Worm (Caenorhabditis elegans): ENCODE data around the gene gcc-1.

gcc-1 gene

DNA sequence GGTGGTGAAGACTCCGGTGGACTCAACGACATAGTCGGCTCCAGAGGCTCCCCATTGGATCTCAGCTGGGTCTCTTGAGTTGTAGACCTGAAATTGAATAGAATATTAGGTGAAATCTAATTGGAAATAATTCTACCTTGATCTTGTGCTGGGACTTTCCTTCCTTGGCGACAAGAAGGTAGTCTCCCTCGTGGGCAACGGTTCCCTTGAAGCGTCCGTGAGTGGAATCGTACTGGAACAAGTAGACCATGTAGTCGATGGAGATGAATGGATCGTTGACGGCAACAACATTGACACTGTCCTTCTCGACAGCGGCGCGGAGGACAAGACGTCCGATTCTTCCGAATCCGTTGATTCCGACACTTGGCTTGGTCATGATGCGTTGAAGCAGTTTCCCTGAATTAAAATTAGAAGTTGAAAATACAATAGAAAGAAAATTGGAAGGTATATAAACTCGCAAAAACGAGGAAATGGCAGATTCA is 46.8 kb upstream of the gcc-1 start, which contains the start of gene gpd-3:
gpd-3 (minus strand) TSS at position 396 of the 482 bp plus-strand sequence.
- no peak for TF ChIP-seq nhr-12 (tag; optimal IDR thresholded peaks at IDR 0.05)
- peak; percentile 71 for TF ChIP-seq nhr-43 (tag; optimal IDR thresholded peaks at IDR 0.05; ENCODE audit: poor library complexity, severe bottlenecking)
- TF ChIP-seq ztf-11 (tag; optimal IDR thresholded peaks at IDR 0.05): no peak
- TF ChIP-seq ama-1 (optimal IDR thresholded peaks at IDR 0.05): peak; percentile 97

- peak; percentile 9 for TF ChIP-seq ama-1 (optimal IDR thresholded peaks at IDR 0.05)
Measured at ce11 chrX:3113693-3114092, 46.0 kb upstream of the gcc-1 start.

DNA sequence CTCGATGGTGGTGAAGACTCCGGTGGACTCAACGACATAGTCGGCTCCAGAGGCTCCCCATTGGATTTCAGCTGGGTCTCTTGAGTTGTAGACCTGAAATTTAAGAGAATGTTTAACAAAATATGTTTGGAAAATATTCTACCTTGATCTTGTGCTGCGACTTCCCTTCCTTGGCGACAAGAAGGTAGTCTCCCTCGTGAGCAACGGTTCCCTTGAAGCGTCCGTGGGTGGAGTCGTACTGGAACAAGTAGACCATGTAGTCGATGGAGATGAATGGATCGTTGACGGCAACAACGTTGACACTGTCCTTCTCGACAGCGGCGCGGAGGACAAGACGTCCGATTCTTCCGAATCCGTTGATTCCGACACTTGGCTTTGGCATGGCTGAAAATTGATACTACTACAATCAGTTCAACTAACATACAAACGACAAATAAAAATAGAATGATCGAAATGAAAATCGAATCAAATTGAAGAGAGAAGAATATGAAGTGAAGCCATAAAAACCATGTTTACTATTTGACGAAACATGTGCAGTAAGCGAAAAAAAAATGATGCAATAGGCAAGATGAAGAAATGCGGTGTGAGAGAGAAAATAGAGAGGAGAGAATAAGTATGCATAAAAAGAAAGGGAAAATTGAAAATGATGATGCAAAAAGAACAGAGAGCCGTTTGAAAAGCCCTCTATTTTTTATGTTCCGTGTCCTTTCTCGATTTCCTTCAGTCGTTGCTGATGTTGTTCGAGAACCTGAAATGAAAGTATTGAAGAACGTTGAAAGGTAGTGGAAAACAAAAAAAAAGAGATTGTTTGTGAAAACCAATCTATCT is 45.2 kb upstream of the gcc-1 start, which contains the start of gene gpd-2:
gpd-2 (minus strand) TSS at position 384 of the 828 bp plus-strand sequence.
- TF ChIP-seq skn-1 (tag; optimal IDR thresholded peaks at IDR 0.05) (peak; percentile 26), zag-1 (tag; optimal IDR thresholded peaks at IDR 0.05) (peak; percentile 22), aly-2 (tag; optimal IDR thresholded peaks at IDR 0.05) (no peak), pqm-1 (tag; optimal IDR thresholded peaks at IDR 0.05) (peak; percentile 9), pha-4 (tag; optimal IDR thresholded peaks at IDR 0.05) (peak; percentile 44), ceh-28 (tag; optimal IDR thresholded peaks at IDR 0.05) (no peak), ama-1 (optimal IDR thresholded peaks at IDR 0.05) (peak; percentile 84)

ce11 chrX:3115134-3116032 is 44.4 kb upstream of the gcc-1 start:
- TF ChIP-seq nhr-77 (tag; optimal IDR thresholded peaks at IDR 0.05): no peak
- peak; percentile 56 for TF ChIP-seq unc-62 (GFP tag; optimal IDR thresholded peaks at IDR 0.05)
- TF ChIP-seq skn-1 (tag; optimal IDR thresholded peaks at IDR 0.05): no peak
- TF ChIP-seq sea-2 (GFP tag; optimal IDR thresholded peaks at IDR 0.05): no peak
- no peak for TF ChIP-seq lsy-12 (tag; optimal IDR thresholded peaks at IDR 0.05)
- TF ChIP-seq unc-39 (tag; optimal IDR thresholded peaks at IDR 0.05): no peak
- TF ChIP-seq eor-1 (tag; optimal IDR thresholded peaks at IDR 0.05): no peak
- TF ChIP-seq R02D3.7 (tag; optimal IDR thresholded peaks at IDR 0.05): no peak
- no peak for TF ChIP-seq hmg-11 (tag; optimal IDR thresholded peaks at IDR 0.05)
- no peak for TF ChIP-seq aly-2 (tag; optimal IDR thresholded peaks at IDR 0.05)
- no peak for TF ChIP-seq nhr-28 (tag; optimal IDR thresholded peaks at IDR 0.05)
- peak; percentile 91 for TF ChIP-seq ama-1 (optimal IDR thresholded peaks at IDR 0.05)
- no peak for TF ChIP-seq fos-1 (tag; optimal IDR thresholded peaks at IDR 0.05)
- no peak for TF ChIP-seq ceh-9 (tag; optimal IDR thresholded peaks at IDR 0.05)
- no peak for TF ChIP-seq ZK546.5 (tag; optimal IDR thresholded peaks at IDR 0.05)
- peak; percentile 21 for TF ChIP-seq nfya-1 (tag; optimal IDR thresholded peaks at IDR 0.05; ENCODE audit: insufficient read depth)
- no peak for TF ChIP-seq egl-27 (tag; optimal IDR thresholded peaks at IDR 0.05)
- no peak for TF ChIP-seq daf-12 (tag; optimal IDR thresholded peaks at IDR 0.05)
- no peak for TF ChIP-seq elt-1 (tag; optimal IDR thresholded peaks at IDR 0.05)
- no peak for TF ChIP-seq ceh-16 (tag; optimal IDR thresholded peaks at IDR 0.05)
- no peak for TF ChIP-seq zag-1 (tag; optimal IDR thresholded peaks at IDR 0.05)
- TF ChIP-seq nhr-76 (tag; optimal IDR thresholded peaks at IDR 0.05): no peak
- TF ChIP-seq elt-3 (tag; optimal IDR thresholded peaks at IDR 0.05): peak in 1 of 3 experiments; percentile 64
- TF ChIP-seq nhr-237 (tag; optimal IDR thresholded peaks at IDR 0.05): no peak
- no peak for TF ChIP-seq fkh-2 (tag; optimal IDR thresholded peaks at IDR 0.05)
- TF ChIP-seq ztf-11 (tag; optimal IDR thresholded peaks at IDR 0.05): no peak
- no peak for TF ChIP-seq lin-15B (tag; optimal IDR thresholded peaks at IDR 0.05)
- peak; percentile 15 for TF ChIP-seq jun-1 (tag; optimal IDR thresholded peaks at IDR 0.05)
- TF ChIP-seq ceh-28 (tag; optimal IDR thresholded peaks at IDR 0.05): peak; percentile 55
- peak; percentile 62 for TF ChIP-seq nhr-25 (tag; optimal IDR thresholded peaks at IDR 0.05)
- peak; percentile 91 for TF ChIP-seq pha-4 (tag; optimal IDR thresholded peaks at IDR 0.05)
- TF ChIP-seq nhr-67 (tag; optimal IDR thresholded peaks at IDR 0.05): no peak
- peak; percentile 74 for TF ChIP-seq nhr-43 (tag; optimal IDR thresholded peaks at IDR 0.05; ENCODE audit: poor library complexity, severe bottlenecking)
- TF ChIP-seq nhr-23 (tag; optimal IDR thresholded peaks at IDR 0.05): peak; percentile 61
- TF ChIP-seq elt-2 (tag; optimal IDR thresholded peaks at IDR 0.05): peak; percentile 63
- TF ChIP-seq ztf-4 (tag; optimal IDR thresholded peaks at IDR 0.05): no peak
- no peak for TF ChIP-seq fkh-10 (GFP tag; optimal IDR thresholded peaks at IDR 0.05)
- TF ChIP-seq mdl-1 (tag; optimal IDR thresholded peaks at IDR 0.05): no peak
- no peak for TF ChIP-seq mml-1 (tag; optimal IDR thresholded peaks at IDR 0.05)
- peak; percentile 67 for TF ChIP-seq pqm-1 (tag; optimal IDR thresholded peaks at IDR 0.05)
- no peak for TF ChIP-seq tbx-2 (tag; optimal IDR thresholded peaks at IDR 0.05)

Data from whole organism, L3 larva.